Fruit fly (Drosophila melanogaster) whole organism, embryonic: ENCODE measurements around the gene CG18563.

Experiments used
- CG10543 ChIP-seq: fragments of 200-800 bp; sonication (Bioruptor generic); optimal IDR thresholded peaks from 3 replicates; lab custom pipeline; 2017; ENCODE audit warnings: missing biosample characterization, mild to moderate bottlenecking, missing genetic modification characterization, moderate library complexity
- CG12769 ChIP-seq: fragments of 200-800 bp; sonication (Bioruptor generic); optimal IDR thresholded peaks from 2 replicates; lab custom pipeline; 2019; ENCODE audit warnings: missing biosample characterization, mild to moderate bottlenecking, missing genetic modification characterization, moderate library complexity
- CG13424 ChIP-seq: fragments of 200-800 bp; sonication (Bioruptor generic); optimal IDR thresholded peaks from 2 replicates; lab custom pipeline; 2019; ENCODE audit warnings: missing biosample characterization, mild to moderate bottlenecking, missing genetic modification characterization, moderate library complexity
- CG18599 ChIP-seq: fragments of 200-800 bp; sonication (Bioruptor generic); optimal IDR thresholded peaks from 3 replicates; lab custom pipeline; 2017; ENCODE audit warnings: missing biosample characterization, missing genetic modification characterization, mild to moderate bottlenecking, moderate library complexity, missing genetic modification reagents
- CG18764 ChIP-seq: fragments of 200-800 bp; sonication (Bioruptor generic); optimal IDR thresholded peaks from 3 replicates; lab custom pipeline; 2016; ENCODE audit warnings: missing biosample characterization, missing genetic modification characterization
- CG2202 ChIP-seq: fragments of 200-800 bp; sonication (Bioruptor generic); optimal IDR thresholded peaks from 2 replicates; lab custom pipeline; 2018; ENCODE audit warnings: missing biosample characterization, mild to moderate bottlenecking, missing genetic modification characterization
- CG32532 ChIP-seq: fragments of 200-800 bp; sonication (Bioruptor generic); IDR thresholded peaks from 2 replicates; pipeline ENCODE4 v1.3.6; 2022; ENCODE audit warnings: missing biosample characterization, missing genetic modification characterization
- CG4617 ChIP-seq: fragments of 200-800 bp; sonication (Bioruptor generic); optimal IDR thresholded peaks from 3 replicates; lab custom pipeline; 2016; ENCODE audit warnings: missing biosample characterization, missing genetic modification characterization, borderline replicate concordance
- CG6175 ChIP-seq: fragments of 200-800 bp; sonication (Bioruptor generic); IDR thresholded peaks from 3 replicates; pipeline ENCODE4 v1.3.6; 2022; ENCODE audit warnings: missing biosample characterization, missing genetic modification characterization
- CG6813 ChIP-seq: fragments of 200-800 bp; sonication (Bioruptor generic); optimal IDR thresholded peaks from 2 replicates; lab custom pipeline; 2017; ENCODE audit warnings: missing biosample characterization, missing genetic modification characterization, mild to moderate bottlenecking, moderate library complexity, missing genetic modification reagents
- CG8281 ChIP-seq: fragments of 200-800 bp; sonication (Bioruptor generic); optimal IDR thresholded peaks from 2 replicates; lab custom pipeline; 2018; ENCODE audit warnings: missing biosample characterization, mild to moderate bottlenecking, missing genetic modification characterization, moderate library complexity
- CG8359 ChIP-seq: fragments of 200-800 bp; sonication (Bioruptor generic); optimal IDR thresholded peaks from 2 replicates; lab custom pipeline; 2017; ENCODE audit warnings: missing biosample characterization, mild to moderate bottlenecking, missing genetic modification characterization, borderline replicate concordance
- CG9609 ChIP-seq: fragments of 200-800 bp; sonication (Bioruptor generic); optimal IDR thresholded peaks from 3 replicates; lab custom pipeline; 2016; ENCODE audit warnings: missing biosample characterization, missing genetic modification characterization
- CkIIα-i1 ChIP-seq: fragments of 200-800 bp; sonication (Bioruptor generic); IDR thresholded peaks from 2 replicates; pipeline ENCODE4 v1.3.6; 2022; ENCODE audit warnings: missing biosample characterization, missing genetic modification characterization
- D19B ChIP-seq: fragments of 200-800 bp; sonication (Bioruptor generic); optimal IDR thresholded peaks from 2 replicates; lab custom pipeline; 2017; ENCODE audit warnings: missing biosample characterization, mild to moderate bottlenecking, missing genetic modification characterization
- Dad ChIP-seq: fragments of 200-800 bp; sonication (Bioruptor generic); optimal IDR thresholded peaks from 3 replicates; lab custom pipeline; 2016; ENCODE audit warnings: missing biosample characterization, missing genetic modification characterization
- Doc3 ChIP-seq: fragments of 200-800 bp; sonication (Bioruptor generic); IDR thresholded peaks from 3 replicates; pipeline ENCODE4 v1.3.6; 2022; ENCODE audit warnings: missing biosample characterization, missing genetic modification characterization; ENCODE audit not compliant: partially characterized antibody
- Drgx ChIP-seq: fragments of 200-800 bp; sonication (Bioruptor generic); IDR thresholded peaks from 2 replicates; pipeline ENCODE4 v1.3.6; 2022; ENCODE audit warnings: missing biosample characterization, missing genetic modification characterization
- Elba2 ChIP-seq: fragments of 200-800 bp; sonication (Bioruptor generic); optimal IDR thresholded peaks from 3 replicates; lab custom pipeline; 2016; ENCODE audit warnings: missing biosample characterization, missing genetic modification characterization
- Hand ChIP-seq: fragments of 200-800 bp; sonication (Bioruptor generic); optimal IDR thresholded peaks from 2 replicates; lab custom pipeline; 2017; ENCODE audit warnings: mild to moderate bottlenecking, missing biosample characterization, missing genetic modification reagents, missing genetic modification characterization
- Lhr ChIP-seq: fragments of 200-800 bp; sonication (Bioruptor generic); optimal IDR thresholded peaks from 3 replicates; lab custom pipeline; 2017; ENCODE audit warnings: mild to moderate bottlenecking, missing biosample characterization, missing genetic modification reagents, missing genetic modification characterization
- Max ChIP-seq: fragments of 200-800 bp; sonication (Bioruptor generic); optimal IDR thresholded peaks from 2 replicates; lab custom pipeline; 2016; ENCODE audit warnings: missing biosample characterization, mild to moderate bottlenecking, missing genetic modification characterization
- Mes4 ChIP-seq: fragments of 200-800 bp; sonication (Bioruptor generic); optimal IDR thresholded peaks from 2 replicates; lab custom pipeline; 2016; ENCODE audit warnings: missing biosample characterization, missing genetic modification characterization
- Myb ChIP-seq: fragments of 200-800 bp; sonication (Bioruptor generic); optimal IDR thresholded peaks from 2 replicates; lab custom pipeline; 2016; ENCODE audit warnings: missing biosample characterization, missing genetic modification characterization
- Oaz ChIP-seq: fragments of 200-800 bp; sonication (Bioruptor generic); IDR thresholded peaks from 2 replicates; pipeline ENCODE4 v1.3.6; 2022; ENCODE audit warnings: missing biosample characterization, missing genetic modification characterization
- Scr ChIP-seq: fragments of 200-800 bp; sonication (Bioruptor generic); IDR thresholded peaks from 2 replicates; pipeline ENCODE4 v1.3.6; 2022; ENCODE audit warnings: missing biosample characterization, missing genetic modification characterization; ENCODE audit not compliant: partially characterized antibody
- Sry-β ChIP-seq: fragments of 200-800 bp; sonication (Bioruptor generic); optimal IDR thresholded peaks from 2 replicates; lab custom pipeline; 2018; ENCODE audit warnings: missing biosample characterization, mild to moderate bottlenecking, missing genetic modification characterization, moderate library complexity
- Taf1 ChIP-seq: fragments of 200-800 bp; sonication (Bioruptor generic); IDR thresholded peaks from 2 replicates; pipeline ENCODE4 v1.3.6; 2022; ENCODE audit warnings: missing biosample characterization, missing genetic modification characterization
- Trl ChIP-seq, 3 experiments: fragments of >200 bp in 2 of 3; fragments of 200-800 bp in 1 of 3; sonication (Bioruptor generic) in 1 of 3; optimal IDR thresholded peaks; 2 replicates in 1 of 3; 3 replicates in 2 of 3; lab custom pipeline; 2016 to 2017; ENCODE audit warnings: missing biosample characterization in 1 of 3, missing genetic modification characterization in 1 of 3
- ab ChIP-seq: fragments of 200-800 bp; sonication (Bioruptor generic); optimal IDR thresholded peaks from 2 replicates; lab custom pipeline; 2016; ENCODE audit warnings: missing biosample characterization, missing genetic modification characterization
- fd102C ChIP-seq: fragments of 200-800 bp; sonication (Bioruptor generic); optimal IDR thresholded peaks from 2 replicates; lab custom pipeline; 2018; ENCODE audit warnings: missing biosample characterization, mild to moderate bottlenecking, missing genetic modification characterization, moderate library complexity
- fru ChIP-seq: fragments of >200 bp; optimal IDR thresholded peaks from 2 replicates; lab custom pipeline; 2017
- grau ChIP-seq: fragments of 200-800 bp; optimal IDR thresholded peaks from 3 replicates; lab custom pipeline; 2019; ENCODE audit warnings: missing biosample characterization, mild to moderate bottlenecking, missing genetic modification characterization, moderate library complexity
- gt ChIP-seq: fragments of 200-800 bp; sonication (Bioruptor generic); IDR thresholded peaks from 2 replicates; pipeline ENCODE4 v1.3.6; 2022; ENCODE audit warnings: missing biosample characterization, missing genetic modification characterization
- hb ChIP-seq: fragments of 200-800 bp; sonication (Bioruptor generic); IDR thresholded peaks from 3 replicates; pipeline ENCODE4 v1.3.6; 2022; ENCODE audit warnings: missing biosample characterization, missing genetic modification characterization; ENCODE audit not compliant: partially characterized antibody
- lab ChIP-seq: fragments of 200-800 bp; sonication (Bioruptor generic); optimal IDR thresholded peaks from 3 replicates; lab custom pipeline; 2017; ENCODE audit warnings: missing biosample characterization, missing genetic modification characterization, mild to moderate bottlenecking, moderate library complexity, missing genetic modification reagents
- lilli ChIP-seq: fragments of 200-800 bp; sonication (Bioruptor generic); optimal IDR thresholded peaks from 3 replicates; lab custom pipeline; 2016; ENCODE audit warnings: missing biosample characterization, missing genetic modification characterization
- luna ChIP-seq: fragments of 200-800 bp; sonication (Bioruptor generic); optimal IDR thresholded peaks from 2 replicates; lab custom pipeline; 2016; ENCODE audit warnings: missing biosample characterization, missing genetic modification characterization
- mirr ChIP-seq: fragments of 200-800 bp; sonication (Bioruptor generic); optimal IDR thresholded peaks from 3 replicates; lab custom pipeline; 2018; ENCODE audit warnings: missing biosample characterization, mild to moderate bottlenecking, missing genetic modification characterization
- otp ChIP-seq: fragments of 200-800 bp; sonication (Bioruptor generic); IDR thresholded peaks from 3 replicates; pipeline ENCODE4, ENCODE4 v1.3.6; 2022; ENCODE audit warnings: missing biosample characterization, missing genetic modification characterization
- sc ChIP-seq, 3 experiments: fragments of >200 bp in 2 of 3; fragments of 200-800 bp in 1 of 3; sonication (Bioruptor generic) in 1 of 3; optimal IDR thresholded peaks; 2 replicates in 2 of 3; 3 replicates in 1 of 3; lab custom pipeline; 2017; ENCODE audit warnings: mild to moderate bottlenecking in 1 of 3, missing biosample characterization in 1 of 3, missing genetic modification characterization in 1 of 3, missing genetic modification reagents in 1 of 3
- scrt ChIP-seq: fragments of 200-800 bp; sonication (Bioruptor generic); optimal IDR thresholded peaks from 2 replicates; lab custom pipeline; 2018; ENCODE audit warnings: missing biosample characterization, mild to moderate bottlenecking, missing genetic modification characterization, moderate library complexity
- sens-2 ChIP-seq: fragments of 200-800 bp; sonication (Bioruptor generic); IDR thresholded peaks from 2 replicates; pipeline ENCODE4 v1.3.6; 2022; ENCODE audit warnings: missing biosample characterization, missing genetic modification characterization
- slou ChIP-seq: fragments of 200-800 bp; sonication (Bioruptor generic); optimal IDR thresholded peaks from 3 replicates; lab custom pipeline; 2016; ENCODE audit warnings: missing biosample characterization, missing genetic modification characterization
- slp2 ChIP-seq: fragments of 200-800 bp; sonication (Bioruptor generic); optimal IDR thresholded peaks from 2 replicates; lab custom pipeline; 2016; ENCODE audit warnings: missing biosample characterization, missing genetic modification characterization
- tna ChIP-seq: fragments of 200-800 bp; sonication (Bioruptor generic); IDR thresholded peaks from 2 replicates; pipeline ENCODE4 v1.3.6; 2022; ENCODE audit warnings: missing biosample characterization, missing genetic modification characterization; ENCODE audit not compliant: partially characterized antibody
- vvl ChIP-seq: fragments of 200-800 bp; sonication (Bioruptor generic); IDR thresholded peaks from 2 replicates; pipeline ENCODE4 v1.3.6; 2022; ENCODE audit warnings: missing biosample characterization, missing genetic modification characterization

The CG18563 gene

DNA sequence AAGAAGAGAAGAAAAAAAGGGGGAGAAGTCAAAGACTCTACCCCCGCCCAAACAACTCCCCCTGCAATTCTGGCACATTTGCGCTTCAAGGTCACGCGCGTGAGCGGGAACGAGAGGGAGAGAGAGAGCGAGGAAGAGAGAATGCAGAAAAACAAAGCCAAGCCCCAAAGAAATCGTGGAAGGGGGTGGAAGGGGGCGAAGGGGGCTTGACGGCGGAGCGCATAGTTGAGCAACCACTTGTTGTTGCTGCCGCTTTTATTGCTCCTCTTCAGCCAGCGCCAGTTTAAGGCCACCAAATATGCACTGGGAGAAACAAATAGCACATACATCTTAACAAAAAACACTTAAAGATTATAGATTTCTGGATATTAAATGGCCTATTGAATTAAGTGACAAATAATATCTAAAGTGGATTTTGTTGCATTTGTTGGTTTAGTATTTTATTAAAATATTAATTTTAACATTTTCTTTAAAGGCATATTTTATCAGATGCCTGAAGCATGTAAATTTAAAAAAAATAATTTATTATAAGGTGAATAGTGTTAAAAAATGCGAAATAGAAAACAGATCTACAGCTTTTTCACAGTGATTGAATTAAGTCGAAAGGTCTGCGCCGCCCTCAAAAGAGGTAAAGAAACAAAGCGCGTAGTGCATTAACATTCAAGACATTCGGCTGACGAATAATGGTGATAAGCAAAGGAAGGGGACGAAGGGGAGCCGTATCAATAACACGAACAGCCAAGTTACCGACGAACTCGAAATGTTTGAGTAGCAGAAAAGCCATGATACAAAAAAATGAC, 27.9 kb downstream of the CG18563 start (continued):
- TF ChIP-seq CG6175: no peak; the same call in 2 of the 3 replicates
- no peak for TF ChIP-seq Doc3 (GFP tag; lab: Robert Waterston, UW)
- TF ChIP-seq lab (GFP tag; lab: Kevin White, UChicago): peak; percentile 95
- 0 out of 2 replicates have a peak, but pooled peaks have one; percentile 12 for TF ChIP-seq sens-2 (GFP tag; lab: Robert Waterston, UW)
- peak; percentile 95 for TF ChIP-seq CG18599 (GFP tag; lab: Kevin White, UChicago)
- TF ChIP-seq CG2202 (tag; lab: Kevin White, UChicago): peak; percentile 89
- TF ChIP-seq CG18764: peak; percentile 89
- TF ChIP-seq tna (GFP tag; lab: Robert Waterston, UW): no peak
- TF ChIP-seq CG9609 (GFP tag; lab: Kevin White, UChicago): peak; percentile 34
- TF ChIP-seq Taf1 (GFP tag; lab: Robert Waterston, UW): peak; percentile 55
- TF ChIP-seq Scr: no peak
- peak; percentile 81 for TF ChIP-seq Drgx (GFP tag; lab: Robert Waterston, UW)
- peak; percentile 30 for TF ChIP-seq Mes4
- TF ChIP-seq ab (GFP tag; lab: Kevin White, UChicago): peak; percentile 7
- peak; percentile 71; the same call in 1 of the 2 replicates for TF ChIP-seq gt (GFP tag; lab: Robert Waterston, UW)
- peak; percentile 84 for TF ChIP-seq D19B (GFP tag; lab: Kevin White, UChicago)
- TF ChIP-seq luna (GFP tag; lab: Kevin White, UChicago): no peak
- TF ChIP-seq sc (optimal IDR thresholded peaks at IDR 0.05; lab: Kevin White, UChicago): no peak
- peak; percentile 92 for TF ChIP-seq sc (GFP tag; optimal IDR thresholded peaks at IDR 0.05; lab: Kevin White, UChicago)
- TF ChIP-seq Max (GFP tag; lab: Kevin White, UChicago): peak; percentile 9
- peak; percentile 39 for TF ChIP-seq Myb (GFP tag; lab: Kevin White, UChicago)
- TF ChIP-seq CG12769 (tag; lab: Kevin White, UChicago): peak; percentile 88
- TF ChIP-seq Lhr (GFP tag; lab: Kevin White, UChicago): no peak
- peak; percentile 88 for TF ChIP-seq CG8359
- peak; percentile 67 for TF ChIP-seq lilli (GFP tag; lab: Kevin White, UChicago)
- TF ChIP-seq CkIIα-i1 (GFP tag; lab: Robert Waterston, UW): peak; percentile 75; the same call in 1 of the 2 replicates
- no peak for TF ChIP-seq fru (lab: Kevin White, UChicago)
- TF ChIP-seq Elba2 (GFP tag; lab: Kevin White, UChicago): no peak
- TF ChIP-seq CG8281: peak; percentile 90
- peak; percentile 88 for TF ChIP-seq Hand (GFP tag; lab: Kevin White, UChicago)
- peak; percentile 65 for TF ChIP-seq Sry-β (GFP tag; lab: Kevin White, UChicago)
- peak; percentile 93 for TF ChIP-seq CG6813 (GFP tag; lab: Kevin White, UChicago)
- TF ChIP-seq CG4617 (GFP tag; lab: Kevin White, UChicago): peak; percentile 53
- TF ChIP-seq Oaz (GFP tag; lab: Robert Waterston, UW): peak; percentile 87
- peak; percentile 87 for TF ChIP-seq CG32532 (GFP tag; lab: Robert Waterston, UW)
- peak; percentile 4 for TF ChIP-seq mirr
- peak; percentile 83 for TF ChIP-seq CG10543 (GFP tag; lab: Kevin White, UChicago)
- no peak for TF ChIP-seq hb (GFP tag; lab: Robert Waterston, UW)
- no peak for TF ChIP-seq fd102C (GFP tag; lab: Kevin White, UChicago)
- peak; percentile 60 to 68 for TF ChIP-seq Trl (optimal IDR thresholded peaks at IDR 0.05; lab: Kevin White, UChicago)
- no peak for TF ChIP-seq Trl (GFP tag; optimal IDR thresholded peaks at IDR 0.05; lab: Kevin White, UChicago)
- peak; percentile 41 for TF ChIP-seq slp2
- peak; percentile 96 for TF ChIP-seq grau
- peak; percentile 91 for TF ChIP-seq scrt (GFP tag; lab: Kevin White, UChicago)
- TF ChIP-seq otp (GFP tag; lab: Robert Waterston, UW): peak; percentile 74
- peak; percentile 81 for TF ChIP-seq vvl (GFP tag; lab: Robert Waterston, UW)
- TF ChIP-seq slou (GFP tag; lab: Kevin White, UChicago): peak; percentile 54
- no peak for TF ChIP-seq Dad (GFP tag; lab: Kevin White, UChicago)
- TF ChIP-seq CG13424 (tag; lab: Kevin White, UChicago): peak; percentile 99
